Worm (Caenorhabditis elegans): Measurements from ENCODE around the gene Y71H2B.4.

- TF ChIP-seq skn-1 (tag; optimal IDR thresholded peaks at IDR 0.05): no peak
- TF ChIP-seq fos-1 (tag; optimal IDR thresholded peaks at IDR 0.05): no peak
- no peak for TF ChIP-seq nhr-77 (tag; optimal IDR thresholded peaks at IDR 0.05)
These were observed 39.8 kb upstream of the Y71H2B.4 start, which contains the start of gene Y71H2B.8 for ce11 chrIII:2578993-2579392.
